Worm (Caenorhabditis elegans) whole organism, midembryonic: ENCODE measurements around the gene daf-4.

Experiments
- T22C8.4 ChIP-seq: fragments of 200-800 bp; sonication (Bioruptor generic); IDR thresholded peaks from 2 replicates; pipeline ENCODE4 v1.3.6; 2022; ENCODE audit warnings: missing genetic modification characterization, missing compliant biosample characterization
- cog-1 ChIP-seq: sonication (generic microtip); optimal IDR thresholded peaks from 2 replicates; lab custom pipeline; 2016; ENCODE audit warnings: missing genetic modification characterization, missing compliant biosample characterization
- flt-1 ChIP-seq: fragments of 200-800 bp; sonication (Bioruptor generic); IDR thresholded peaks from 2 replicates; pipeline ENCODE4 v1.3.6; 2022; ENCODE audit warnings: missing genetic modification characterization, missing compliant biosample characterization
- klf-2 ChIP-seq: fragments of 200-800 bp; sonication (Bioruptor generic); conservative IDR thresholded peaks from 2 replicates; pipeline ENCODE4 v1.3.6; 2022; ENCODE audit warnings: missing genetic modification reagents, missing genetic modification characterization, missing compliant biosample characterization
- med-1 ChIP-seq: sonication (generic microtip); optimal IDR thresholded peaks from 2 replicates; lab custom pipeline; 2017; ENCODE audit warnings: missing genetic modification characterization, mild to moderate bottlenecking, missing compliant biosample characterization, antibody characterized with exemption, missing genetic modification reagents; ENCODE audit not compliant: insufficient read depth
- ref-1 ChIP-seq: fragments of 200-800 bp; sonication (Bioruptor generic); conservative IDR thresholded peaks from 2 replicates; pipeline ENCODE4 v1.3.6; 2022; ENCODE audit warnings: missing genetic modification reagents, missing genetic modification characterization, missing compliant biosample characterization
- tab-1 ChIP-seq: fragments of 200-800 bp; sonication (Bioruptor generic); IDR thresholded peaks from 2 replicates; pipeline ENCODE4 v1.3.6; 2022; ENCODE audit warnings: missing genetic modification characterization, missing compliant biosample characterization
- ztf-23 ChIP-seq: fragments of 200-800 bp; sonication (Bioruptor generic); IDR thresholded peaks from 2 replicates; pipeline ENCODE4 v1.3.6; 2022; ENCODE audit warnings: missing genetic modification reagents, missing genetic modification characterization, missing compliant biosample characterization
- ztf-29 ChIP-seq: fragments of 200-800 bp; sonication (Bioruptor generic); IDR thresholded peaks from 2 replicates; pipeline ENCODE4 v1.3.6; 2022; ENCODE audit warnings: missing genetic modification reagents, missing genetic modification characterization, missing compliant biosample characterization

DNA sequence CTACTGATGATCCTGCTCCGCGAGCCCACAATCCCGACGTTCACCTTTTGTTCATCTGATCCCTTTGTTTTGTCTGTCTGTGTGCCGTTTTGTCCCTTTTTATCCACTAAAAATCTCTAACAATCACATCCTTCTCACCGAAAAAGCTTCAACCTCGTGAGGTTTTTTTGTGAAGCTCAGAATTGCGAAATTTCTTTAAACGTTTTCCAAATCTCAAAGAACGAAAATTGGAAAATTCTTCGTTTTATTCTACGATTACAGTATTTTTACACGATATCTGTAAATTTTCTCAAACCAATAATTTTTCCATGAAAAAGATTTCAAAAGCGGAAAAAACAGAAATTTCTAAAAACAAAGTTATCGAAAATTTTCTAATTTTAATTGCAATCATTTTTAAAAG is 49.3 kb downstream of the daf-4 start:
- TF ChIP-seq T22C8.4 (GFP tag; lab: Robert Waterston, UW) (no peak), flt-1 (GFP tag; lab: Robert Waterston, UW) (no peak), ref-1 (GFP tag; lab: Robert Waterston, UW) (no peak), med-1 (GFP tag; lab: Kevin White, UChicago) (no peak), tab-1 (GFP tag; lab: Robert Waterston, UW) (no peak), klf-2 (GFP tag; lab: Robert Waterston, UW) (no peak), ztf-29 (no peak), cog-1 (no peak), ztf-23 (GFP tag; lab: Robert Waterston, UW) (no peak)
